Worm (Caenorhabditis elegans) whole organism, L2 larva: Measurements from ENCODE around the gene K01D12.5.

ENCODE experiments used
- ama-1 ChIP-seq: fragments of 150-350 bp; optimal IDR thresholded peaks from 2 replicates; lab custom pipeline; 2018; ENCODE audit warnings: inconsistent platforms
- mdl-1 ChIP-seq, 2 experiments: fragments of 150-350 bp in 1 of 2; sonication (generic microtip) in 1 of 2; optimal IDR thresholded peaks; 2 replicates each; lab custom pipeline; 2017; ENCODE audit warnings: missing biosample characterization in 2 of 2, missing genetic modification characterization in 2 of 2
- nhr-23 ChIP-seq: fragments of 150-350 bp; optimal IDR thresholded peaks from 2 replicates; lab custom pipeline; 2014; ENCODE audit warnings: missing biosample characterization, missing genetic modification reagents, missing genetic modification characterization
- nhr-6 ChIP-seq: fragments of 150-350 bp; optimal IDR thresholded peaks from 2 replicates; lab custom pipeline; 2014; ENCODE audit warnings: missing biosample characterization, missing genetic modification characterization

ce11 chrV:12406514-12406913 is 8.9 kb downstream of the K01D12.5 start:
- TF ChIP-seq nhr-23 (tag; lab: Kevin White, UChicago), result no peak
- no peak for TF ChIP-seq mdl-1 (tag; optimal IDR thresholded peaks at IDR 0.05; lab: Kevin White, UChicago)
- TF ChIP-seq nhr-6, result no peak
- no peak for TF ChIP-seq ama-1 (lab: Kevin White, UChicago)
